Worm (Caenorhabditis elegans) whole organism, L3 larva: ENCODE data around the gene lmp-2.

Source experiments
- ZK546.5 ChIP-seq: sonication (generic microtip); optimal IDR thresholded peaks from 2 replicates; lab custom pipeline; 2017; ENCODE audit warnings: missing biosample characterization, missing genetic modification characterization
- ama-1 ChIP-seq: fragments of 150-350 bp; optimal IDR thresholded peaks from 2 replicates; lab custom pipeline; 2018
- ceh-82 ChIP-seq: fragments of 150-350 bp; optimal IDR thresholded peaks from 2 replicates; lab custom pipeline; 2014; ENCODE audit warnings: missing biosample characterization, missing genetic modification characterization
- daf-12 ChIP-seq: fragments of 150-350 bp; optimal IDR thresholded peaks from 2 replicates; lab custom pipeline; 2014; ENCODE audit warnings: missing biosample characterization, missing genetic modification reagents, missing genetic modification characterization
- egl-5 ChIP-seq: fragments of 150-350 bp; optimal IDR thresholded peaks from 2 replicates; lab custom pipeline; 2017; ENCODE audit warnings: missing biosample characterization, missing genetic modification reagents, missing genetic modification characterization, inconsistent platforms
- fos-1 ChIP-seq: fragments of 150-350 bp; optimal IDR thresholded peaks from 2 replicates; lab custom pipeline; 2014; ENCODE audit warnings: missing biosample characterization, missing genetic modification characterization
- lin-15B ChIP-seq: fragments of 150-350 bp; optimal IDR thresholded peaks from 2 replicates; lab custom pipeline; 2014; ENCODE audit warnings: missing biosample characterization, missing genetic modification characterization
- nhr-237 ChIP-seq: fragments of 150-350 bp; optimal IDR thresholded peaks from 2 replicates; lab custom pipeline; 2014; ENCODE audit warnings: missing biosample characterization, missing genetic modification characterization
- pha-4 ChIP-seq: fragments of 150-350 bp; optimal IDR thresholded peaks from 2 replicates; lab custom pipeline; 2014; ENCODE audit warnings: missing biosample characterization, missing genetic modification reagents, missing genetic modification characterization
- sea-2 ChIP-seq: fragments of 150-350 bp; sonication (generic microtip); optimal IDR thresholded peaks from 4 replicates; lab custom pipeline; 2014; ENCODE audit warnings: missing biosample characterization, missing genetic modification reagents, missing genetic modification characterization
- ztf-4 ChIP-seq: fragments of 150-350 bp; optimal IDR thresholded peaks from 2 replicates; lab custom pipeline; 2014; ENCODE audit warnings: missing biosample characterization, missing genetic modification characterization

ce11 chrX:1171617-1172016 lies 46.2 kb downstream of the lmp-2 start:
- TF ChIP-seq egl-5 (tag; lab: Kevin White, UChicago), result no peak
- TF ChIP-seq ztf-4 (tag; lab: Kevin White, UChicago), result no peak
- TF ChIP-seq nhr-237 (tag; lab: Kevin White, UChicago), result no peak
- TF ChIP-seq ceh-82, result no peak
- no peak for TF ChIP-seq pha-4
- no peak for TF ChIP-seq fos-1
- no peak for TF ChIP-seq sea-2 (GFP tag; lab: Kevin White, UChicago)
- no peak for TF ChIP-seq ZK546.5 (tag; lab: Kevin White, UChicago)
- no peak for TF ChIP-seq lin-15B
- no peak for TF ChIP-seq ama-1
- TF ChIP-seq daf-12 (tag; lab: Kevin White, UChicago), result no peak
